Worm (Caenorhabditis elegans): ENCODE data around the gene C50C3.5.
A peak's percentile ranks its signal among the peaks of the same experiment; 100 is the strongest.

The C50C3.5 gene

ce11 chrIII:8201760-8202159, 22.7 kb downstream of the C50C3.5 start (continued):
- TF ChIP-seq lin-13 (GFP tag; optimal IDR thresholded peaks at IDR 0.05): peak; percentile 23
- TF ChIP-seq unc-39 (tag; optimal IDR thresholded peaks at IDR 0.05): no peak
- TF ChIP-seq ZK546.5 (tag; optimal IDR thresholded peaks at IDR 0.05): no peak
- TF ChIP-seq ama-1 (optimal IDR thresholded peaks at IDR 0.05): no peak
- TF ChIP-seq lin-39 (tag; optimal IDR thresholded peaks at IDR 0.05): no peak
- no peak for TF ChIP-seq nhr-21 (tag; optimal IDR thresholded peaks at IDR 0.05)
- TF ChIP-seq dmd-4 (tag; optimal IDR thresholded peaks at IDR 0.05): no peak
- no peak for TF ChIP-seq gmeb-1 (tag; optimal IDR thresholded peaks at IDR 0.05)
- TF ChIP-seq R02D3.7 (tag; optimal IDR thresholded peaks at IDR 0.05): no peak
- TF ChIP-seq ztf-4 (tag; optimal IDR thresholded peaks at IDR 0.05): no peak
- peak; percentile 74 for TF ChIP-seq C34F6.9 (tag; optimal IDR thresholded peaks at IDR 0.05)
- TF ChIP-seq unc-62 (GFP tag; optimal IDR thresholded peaks at IDR 0.05): no peak
- TF ChIP-seq ztf-1 (GFP tag; conservative IDR thresholded peaks at IDR 0.05): no peak
- TF ChIP-seq sem-4 (tag; optimal IDR thresholded peaks at IDR 0.05): peak; percentile 41

ce11 chrIII:8202754-8203153, 23.7 kb downstream of the C50C3.5 start, which contains the start of gene snb-5:
Gene snb-5, plus strand, starts transcription at chrIII:8203054.
- TF ChIP-seq nhr-6 (tag; optimal IDR thresholded peaks at IDR 0.05): no peak
- no peak for TF ChIP-seq F13H6.1 (tag; optimal IDR thresholded peaks at IDR 0.05)
- TF ChIP-seq snpc-4 (tag; optimal IDR thresholded peaks at IDR 0.05): no peak
- TF ChIP-seq unc-55 (GFP tag; optimal IDR thresholded peaks at IDR 0.05): no peak
- no peak for TF ChIP-seq C34F6.9 (tag; optimal IDR thresholded peaks at IDR 0.05)
- no peak for TF ChIP-seq mab-5 (tag; optimal IDR thresholded peaks at IDR 0.05)
- TF ChIP-seq sem-4 (tag; optimal IDR thresholded peaks at IDR 0.05): no peak
- TF ChIP-seq mdl-1 (tag; optimal IDR thresholded peaks at IDR 0.05): no peak
- no peak for TF ChIP-seq ztf-11 (tag; optimal IDR thresholded peaks at IDR 0.05)
- TF ChIP-seq unc-39 (tag; optimal IDR thresholded peaks at IDR 0.05): no peak
- no peak for TF ChIP-seq ZK546.5 (tag; optimal IDR thresholded peaks at IDR 0.05)
- TF ChIP-seq nhr-23 (tag; optimal IDR thresholded peaks at IDR 0.05): no peak
- TF ChIP-seq zag-1 (tag; optimal IDR thresholded peaks at IDR 0.05): no peak

- TF ChIP-seq zag-1 (tag; optimal IDR thresholded peaks at IDR 0.05) (no peak), fos-1 (tag; optimal IDR thresholded peaks at IDR 0.05) (no peak), Y55F3AM.14 (GFP tag; optimal IDR thresholded peaks at IDR 0.05) (no peak), nhr-77 (tag; optimal IDR thresholded peaks at IDR 0.05) (no peak), nhr-23 (tag; optimal IDR thresholded peaks at IDR 0.05) (no peak), ztf-11 (tag; optimal IDR thresholded peaks at IDR 0.05) (no peak), skn-1 (tag; optimal IDR thresholded peaks at IDR 0.05) (no peak), nhr-25 (tag; optimal IDR thresholded peaks at IDR 0.05) (no peak), alr-1 (tag; optimal IDR thresholded peaks at IDR 0.05) (no peak), R02D3.7 (tag; optimal IDR thresholded peaks at IDR 0.05) (no peak), nhr-6 (tag; optimal IDR thresholded peaks at IDR 0.05) (no peak)
Measured at ce11 chrIII:8209775-8210174, 30.8 kb downstream of the C50C3.5 start, which contains the start of gene C30A5.10. Gene C30A5.10, minus strand, starts transcription at chrIII:8209875.

- no peak for TF ChIP-seq egl-27 (tag; optimal IDR thresholded peaks at IDR 0.05)
- no peak for TF ChIP-seq mab-5 (tag; optimal IDR thresholded peaks at IDR 0.05)
- TF ChIP-seq nhr-11 (tag; optimal IDR thresholded peaks at IDR 0.05): no peak
- TF ChIP-seq nhr-129 (tag; optimal IDR thresholded peaks at IDR 0.05): peak; percentile 14
- no peak for TF ChIP-seq zag-1 (tag; optimal IDR thresholded peaks at IDR 0.05)
- TF ChIP-seq nhr-21 (tag; optimal IDR thresholded peaks at IDR 0.05): no peak
- TF ChIP-seq ceh-16 (tag; optimal IDR thresholded peaks at IDR 0.05): no peak
- peak in 1 of 2 experiments; percentile 54 for TF ChIP-seq lsy-2 (tag; optimal IDR thresholded peaks at IDR 0.05)
- TF ChIP-seq unc-55 (GFP tag; optimal IDR thresholded peaks at IDR 0.05): peak; percentile 49
- TF ChIP-seq blmp-1 (tag; optimal IDR thresholded peaks at IDR 0.05; ENCODE audit: insufficient read depth): no peak
- no peak for TF ChIP-seq nhr-23 (tag; optimal IDR thresholded peaks at IDR 0.05)
- peak; percentile 17 for TF ChIP-seq C34F6.9 (tag; optimal IDR thresholded peaks at IDR 0.05)
- TF ChIP-seq unc-39 (tag; optimal IDR thresholded peaks at IDR 0.05): no peak
- no peak for TF ChIP-seq gmeb-1 (tag; optimal IDR thresholded peaks at IDR 0.05)
- TF ChIP-seq aly-2 (tag; optimal IDR thresholded peaks at IDR 0.05): no peak
- no peak for TF ChIP-seq nhr-10 (tag; optimal IDR thresholded peaks at IDR 0.05)
- no peak for TF ChIP-seq ztf-4 (tag; optimal IDR thresholded peaks at IDR 0.05)
- TF ChIP-seq elt-1 (tag; optimal IDR thresholded peaks at IDR 0.05): no peak
- TF ChIP-seq ama-1 (optimal IDR thresholded peaks at IDR 0.05): no peak
- TF ChIP-seq peb-1 (tag; optimal IDR thresholded peaks at IDR 0.05): no peak
- TF ChIP-seq mdl-1 (tag; optimal IDR thresholded peaks at IDR 0.05): no peak
- no peak for TF ChIP-seq ZK546.5 (tag; optimal IDR thresholded peaks at IDR 0.05)
- TF ChIP-seq nhr-12 (tag; optimal IDR thresholded peaks at IDR 0.05): no peak
- no peak for TF ChIP-seq dmd-4 (tag; optimal IDR thresholded peaks at IDR 0.05)
- no peak for TF ChIP-seq nhr-237 (tag; optimal IDR thresholded peaks at IDR 0.05)
- no peak for TF ChIP-seq mbf-1 (tag; optimal IDR thresholded peaks at IDR 0.05)
- TF ChIP-seq ceh-82 (tag; optimal IDR thresholded peaks at IDR 0.05): no peak
- TF ChIP-seq ztf-1 (GFP tag; conservative IDR thresholded peaks at IDR 0.05): no peak
- no peak for TF ChIP-seq F13H6.1 (tag; optimal IDR thresholded peaks at IDR 0.05)
- no peak for TF ChIP-seq Y55F3AM.14 (GFP tag; optimal IDR thresholded peaks at IDR 0.05)
- TF ChIP-seq unc-62 (GFP tag; optimal IDR thresholded peaks at IDR 0.05): no peak
- TF ChIP-seq lin-13 (GFP tag; optimal IDR thresholded peaks at IDR 0.05): no peak
Measured at ce11 chrIII:8211562-8211961, 32.5 kb downstream of the C50C3.5 start.
